Fruit fly (Drosophila melanogaster): ENCODE results near the gene RhoGAP93B.

The RhoGAP93B gene

dm6 chr3R:21127352-21127985 lies 29.8 kb upstream of the RhoGAP93B start, which contains the start of the genes slmb and CG5793:
TSS of gene slmb (minus strand) at chr3R:21127485.
TSS of gene CG5793 (plus strand) at chr3R:21127573.
- TF ChIP-seq woc (GFP tag; optimal IDR thresholded peaks at IDR 0.05) (no peak), ey (GFP tag; optimal IDR thresholded peaks at IDR 0.05) (peak; percentile 64), h (GFP tag; optimal IDR thresholded peaks at IDR 0.05) (no peak), Dfd (GFP tag; optimal IDR thresholded peaks at IDR 0.05) (no peak), fru (GFP tag; optimal IDR thresholded peaks at IDR 0.05) (no peak), dsf (GFP tag; optimal IDR thresholded peaks at IDR 0.05; ENCODE audit: borderline replicate concordance) (no peak), jim (GFP tag; optimal IDR thresholded peaks at IDR 0.05) (no peak), psq (GFP tag; optimal IDR thresholded peaks at IDR 0.05) (peak; percentile 58), tai (GFP tag; optimal IDR thresholded peaks at IDR 0.05) (no peak), Myc (optimal IDR thresholded peaks at IDR 0.05) (peak; percentile 50), HLH106 (tag; optimal IDR thresholded peaks at IDR 0.05) (peak; percentile 58), sv (GFP tag; optimal IDR thresholded peaks at IDR 0.05) (peak; percentile 47), Rel (GFP tag; optimal IDR thresholded peaks at IDR 0.05) (no peak), Rel (tag; optimal IDR thresholded peaks at IDR 0.05) (no peak), Sp1 (GFP tag; optimal IDR thresholded peaks at IDR 0.05) (peak; percentile 63), Abd-B (GFP tag; optimal IDR thresholded peaks at IDR 0.05) (no peak), br (GFP tag; optimal IDR thresholded peaks at IDR 0.05) (no peak), CrebA (GFP tag; optimal IDR thresholded peaks at IDR 0.05; ENCODE audit: borderline replicate concordance) (no peak), Jra (GFP tag; optimal IDR thresholded peaks at IDR 0.05) (peak; percentile 81), OdsH (GFP tag; optimal IDR thresholded peaks at IDR 0.05) (peak; percentile 49), usp (GFP tag; optimal IDR thresholded peaks at IDR 0.05) (no peak), foxo (GFP tag; optimal IDR thresholded peaks at IDR 0.05) (peak in 1 of 2 experiments; percentile 82), rgr (GFP tag; optimal IDR thresholded peaks at IDR 0.05) (peak; percentile 74), CG9705 (GFP tag; optimal IDR thresholded peaks at IDR 0.05) (peak; percentile 25), dl (GFP tag; optimal IDR thresholded peaks at IDR 0.05; ENCODE audit: insufficient read depth in 1 of 2, partially characterized antibody in 2 of 2) (no peak), GATAd (GFP tag; optimal IDR thresholded peaks at IDR 0.05) (no peak), lola (GFP tag; optimal IDR thresholded peaks at IDR 0.05) (no peak), Hr78 (GFP tag; optimal IDR thresholded peaks at IDR 0.05) (no peak), Hr83 (GFP tag; optimal IDR thresholded peaks at IDR 0.05; ENCODE audit: poor library complexity, severe bottlenecking) (peak; percentile 80), Mio (GFP tag; optimal IDR thresholded peaks at IDR 0.05) (no peak), Hnf4 (GFP tag; optimal IDR thresholded peaks at IDR 0.05) (no peak), brk (GFP tag; optimal IDR thresholded peaks at IDR 0.05) (no peak), pan (optimal IDR thresholded peaks at IDR 0.05) (no peak)

DNA sequence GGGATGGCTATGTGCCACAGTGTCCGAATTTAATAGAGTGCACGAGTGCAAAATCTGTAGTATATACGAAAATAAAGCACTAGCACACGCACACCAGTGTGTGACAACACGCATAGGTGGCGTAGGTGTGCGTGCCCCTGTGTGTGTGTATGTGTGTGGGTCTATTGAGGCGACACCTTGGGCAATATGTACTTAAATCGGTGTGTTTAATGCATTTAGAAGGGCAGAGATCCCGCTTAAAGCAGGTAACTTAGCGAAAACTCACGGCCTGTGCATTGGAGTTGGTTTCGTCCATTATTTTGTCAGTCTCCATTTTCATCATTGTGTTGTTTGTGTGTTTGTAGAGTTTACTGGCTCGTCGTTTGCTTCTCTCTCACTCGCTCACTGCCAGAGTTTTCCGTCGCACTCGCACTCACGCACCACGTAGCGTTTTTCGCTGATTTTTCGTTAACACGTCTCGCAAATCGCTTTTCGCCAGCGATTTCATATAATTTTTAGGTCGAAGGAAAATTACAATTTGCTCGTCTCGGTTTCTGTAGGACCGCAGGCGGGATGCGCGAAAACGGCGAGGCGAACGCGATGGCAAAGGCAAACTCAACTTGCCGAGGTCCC lies 29.2 kb upstream of the RhoGAP93B start:
- TF ChIP-seq N (GFP tag; optimal IDR thresholded peaks at IDR 0.05) (peak; percentile 84), psq (GFP tag; optimal IDR thresholded peaks at IDR 0.05) (no peak)

DNA sequence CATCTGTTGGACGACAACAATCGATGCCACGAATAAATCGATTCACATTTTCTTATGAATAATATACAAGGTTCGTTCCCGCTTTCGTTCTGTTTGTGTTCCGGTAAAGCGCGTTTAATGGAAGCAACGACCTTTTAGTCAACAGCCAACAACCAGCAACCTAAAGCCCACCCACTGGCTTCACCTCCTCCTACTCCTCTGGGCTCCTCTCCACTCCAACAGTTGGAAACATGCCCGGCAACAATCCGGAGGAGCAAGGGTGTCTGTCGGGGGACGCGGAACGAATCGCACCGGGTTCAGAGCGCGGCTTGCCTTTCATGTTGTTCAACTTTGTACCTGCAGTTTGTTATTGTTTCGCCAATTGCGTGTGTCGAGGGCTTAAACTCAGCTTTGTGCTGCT lies 26.6 kb upstream of the RhoGAP93B start:
- TF ChIP-seq Dif (GFP tag; optimal IDR thresholded peaks at IDR 0.05; ENCODE audit: partially characterized antibody) (peak; percentile 16), Vsx2 (GFP tag; optimal IDR thresholded peaks at IDR 0.05; ENCODE audit: partially characterized antibody) (no peak), Myc (optimal IDR thresholded peaks at IDR 0.05) (no peak), Rel (GFP tag; optimal IDR thresholded peaks at IDR 0.05) (no peak), Rel (tag; optimal IDR thresholded peaks at IDR 0.05) (peak; percentile 14)

DNA sequence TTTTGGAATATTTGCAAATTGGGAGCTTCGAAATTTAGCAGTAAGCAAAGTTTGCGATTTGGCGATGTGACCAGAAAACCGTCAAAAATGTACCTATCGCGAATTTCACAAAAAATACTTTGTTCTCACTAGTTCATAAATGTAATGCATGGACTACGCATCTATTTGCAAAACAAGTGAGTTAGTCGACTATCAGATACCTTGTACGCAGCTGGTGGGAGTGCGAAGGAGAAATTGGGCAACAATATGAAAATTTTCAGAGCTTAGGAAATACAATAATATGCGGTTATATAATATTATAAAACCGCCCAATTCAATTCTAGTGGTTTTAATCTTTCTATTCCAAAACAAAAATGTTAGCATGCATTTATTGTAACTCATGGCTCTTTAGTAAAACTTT lies 21.2 kb upstream of the RhoGAP93B start, which contains the start of gene Bdbt:
Gene Bdbt (minus strand): TSS at position 73 of the 400 bp plus-strand sequence.
- no peak for TF ChIP-seq Dfd (GFP tag; optimal IDR thresholded peaks at IDR 0.05)
- peak; percentile 20 for TF ChIP-seq Hr83 (GFP tag; optimal IDR thresholded peaks at IDR 0.05; ENCODE audit: poor library complexity, severe bottlenecking)
- peak; percentile 46 for TF ChIP-seq h (GFP tag; optimal IDR thresholded peaks at IDR 0.05)
- TF ChIP-seq foxo (GFP tag; optimal IDR thresholded peaks at IDR 0.05), result peak in 1 of 2 experiments; percentile 43
- no peak for TF ChIP-seq dsf (GFP tag; optimal IDR thresholded peaks at IDR 0.05; ENCODE audit: borderline replicate concordance)
- no peak for TF ChIP-seq tai (GFP tag; optimal IDR thresholded peaks at IDR 0.05)
- TF ChIP-seq OdsH (GFP tag; optimal IDR thresholded peaks at IDR 0.05), result peak; percentile 23
- TF ChIP-seq usp (GFP tag; optimal IDR thresholded peaks at IDR 0.05), result no peak
- TF ChIP-seq sv (GFP tag; optimal IDR thresholded peaks at IDR 0.05), result peak; percentile 32
- TF ChIP-seq brk (GFP tag; optimal IDR thresholded peaks at IDR 0.05), result no peak
- no peak for TF ChIP-seq CG32264 (GFP tag; optimal IDR thresholded peaks at IDR 0.05)
- no peak for TF ChIP-seq jim (GFP tag; optimal IDR thresholded peaks at IDR 0.05)
- TF ChIP-seq psq (GFP tag; optimal IDR thresholded peaks at IDR 0.05), result peak; percentile 5
- no peak for TF ChIP-seq Dif (GFP tag; optimal IDR thresholded peaks at IDR 0.05; ENCODE audit: partially characterized antibody)
- TF ChIP-seq CG9705 (GFP tag; optimal IDR thresholded peaks at IDR 0.05), result no peak
- TF ChIP-seq ey (GFP tag; optimal IDR thresholded peaks at IDR 0.05), result peak; percentile 37
- TF ChIP-seq Hr78 (GFP tag; optimal IDR thresholded peaks at IDR 0.05), result peak; percentile 51
- peak; percentile 94 for TF ChIP-seq N (GFP tag; optimal IDR thresholded peaks at IDR 0.05)
- TF ChIP-seq woc (GFP tag; optimal IDR thresholded peaks at IDR 0.05), result peak; percentile 52
